Worm (Caenorhabditis elegans) whole organism, young adult: ENCODE measurements around the gene idpp-5.

Source experiments
- F52B5.7 ChIP-seq: sonication (generic microtip); optimal IDR thresholded peaks from 2 replicates; lab custom pipeline; 2016; ENCODE audit warnings: mild to moderate bottlenecking, missing genetic modification characterization, missing compliant biosample characterization
- aptf-2 ChIP-seq: fragments of 200-800 bp; sonication (Bioruptor generic); conservative IDR thresholded peaks from 2 replicates; pipeline ENCODE4 v1.3.6; 2022; ENCODE audit warnings: missing genetic modification reagents, missing genetic modification characterization, missing compliant biosample characterization
- cebp-2 ChIP-seq: fragments of 200-800 bp; sonication (Bioruptor generic); IDR thresholded peaks from 2 replicates; pipeline ENCODE4 v1.3.6; 2022; ENCODE audit warnings: missing genetic modification characterization, missing compliant biosample characterization
- gei-17 ChIP-seq: fragments of 200-800 bp; sonication (Bioruptor generic); optimal IDR thresholded peaks from 2 replicates; lab custom pipeline; 2018; ENCODE audit warnings: mild to moderate bottlenecking, missing genetic modification characterization, missing compliant biosample characterization

DNA sequence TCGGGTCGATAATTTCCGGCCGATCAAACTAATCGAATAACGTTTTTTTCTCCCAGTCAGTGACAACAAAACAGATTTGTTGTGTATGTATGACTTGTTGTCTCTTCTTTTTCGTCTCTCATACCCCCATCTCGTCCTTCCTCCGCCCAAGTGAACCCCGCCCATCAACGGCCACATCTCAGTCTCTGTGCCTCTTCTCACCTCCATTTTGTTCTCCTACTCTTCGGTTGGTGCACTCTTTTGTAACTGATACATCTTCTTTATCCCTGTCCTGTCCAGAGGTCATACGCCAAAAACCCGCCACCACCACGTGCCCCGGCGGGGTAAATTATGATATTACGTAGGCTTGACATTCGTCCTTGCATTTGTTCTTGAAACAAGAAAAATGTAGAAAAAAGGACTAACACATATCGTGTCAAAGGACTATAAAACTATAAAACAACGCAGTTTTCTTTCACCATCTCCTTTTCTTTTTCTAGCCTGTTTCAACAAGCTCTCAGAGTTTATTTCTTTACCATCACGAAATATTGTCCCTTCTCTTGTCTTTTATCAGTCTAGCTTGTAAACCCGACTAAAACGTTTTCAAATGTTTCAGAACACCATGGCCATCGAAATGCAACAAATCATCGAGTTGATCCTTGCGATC lies 5.1 kb downstream of the idpp-5 start, which contains the start of gene pmpl-1:
- no peak for TF ChIP-seq cebp-2
- no peak for TF ChIP-seq gei-17 (GFP tag; lab: Kevin White, UChicago)
- TF ChIP-seq aptf-2 (GFP tag; lab: Robert Waterston, UW), result no peak
- no peak for TF ChIP-seq F52B5.7 (tag; lab: Kevin White, UChicago)
